Fruit fly (Drosophila melanogaster): ENCODE measurements around the gene CG11885.

Gene CG11885

DNA sequence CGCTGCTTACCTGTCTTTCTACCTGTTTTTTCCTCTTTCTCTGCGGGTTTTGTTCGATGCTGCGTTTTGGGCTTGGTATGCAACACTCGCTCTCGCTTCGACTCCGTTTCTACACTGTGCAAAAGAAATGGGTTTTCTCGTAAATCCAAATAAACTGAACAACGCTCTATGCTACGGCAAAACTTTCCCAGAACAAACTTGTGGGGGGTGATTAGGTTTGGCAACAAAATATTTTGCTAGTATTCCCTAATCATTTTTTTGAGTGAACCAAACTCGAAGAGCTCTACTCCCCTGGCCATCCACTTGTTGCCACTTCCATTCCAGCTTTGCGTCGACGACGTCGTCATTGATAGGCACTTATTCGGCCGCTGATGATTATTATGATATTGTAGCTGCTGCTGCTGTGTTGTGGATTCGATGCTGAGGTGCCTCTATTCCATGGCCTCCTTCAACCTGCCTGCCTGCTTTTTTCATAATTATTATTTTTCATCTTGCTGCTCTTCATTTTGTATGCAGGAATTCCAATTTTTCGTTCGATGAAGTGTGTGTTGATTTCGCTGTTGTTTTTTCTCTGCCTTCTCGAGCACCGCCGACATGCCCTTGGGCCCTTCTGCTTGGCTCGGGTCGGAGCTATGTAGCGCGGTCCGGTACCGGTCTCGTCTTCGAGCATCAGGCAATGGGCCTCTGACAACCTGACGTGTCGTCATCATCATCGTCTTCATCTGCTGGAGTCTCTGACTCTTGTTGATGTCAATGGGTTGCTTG is 20.9 kb upstream of the CG11885 start (continued):
- TF ChIP-seq CG13775 (GFP tag; optimal IDR thresholded peaks at IDR 0.05) (peak; percentile 59), fru (optimal IDR thresholded peaks at IDR 0.05) (no peak), lilli (GFP tag; optimal IDR thresholded peaks at IDR 0.05) (peak; percentile 74), stwl (tag; optimal IDR thresholded peaks at IDR 0.05) (peak; percentile 23), CG17186 (GFP tag; optimal IDR thresholded peaks at IDR 0.05) (peak; percentile 42), hth (optimal IDR thresholded peaks at IDR 0.05) (no peak), Ssrp (tag; optimal IDR thresholded peaks at IDR 0.05) (peak; percentile 76), CG10321 (GFP tag; IDR thresholded peaks at IDR 0.05) (no peak; the same call in 1 of the 2 replicates), CG31365 (tag; optimal IDR thresholded peaks at IDR 0.05) (peak; percentile 48), CG14860 (GFP tag; IDR thresholded peaks at IDR 0.05; ENCODE audit: partially characterized antibody) (no peak), lab (GFP tag; optimal IDR thresholded peaks at IDR 0.05) (peak; percentile 65), CG11398 (GFP tag; optimal IDR thresholded peaks at IDR 0.05) (peak; percentile 64), grau (tag; optimal IDR thresholded peaks at IDR 0.05) (peak; percentile 76), Abd-B (GFP tag; optimal IDR thresholded peaks at IDR 0.05) (no peak), CG6683 (GFP tag; optimal IDR thresholded peaks at IDR 0.05) (no peak), nau (GFP tag; optimal IDR thresholded peaks at IDR 0.05) (no peak), twi (tag; optimal IDR thresholded peaks at IDR 0.05) (no peak), Optix (GFP tag; IDR thresholded peaks at IDR 0.05) (peak; percentile 92), B-H1 (GFP tag; IDR thresholded peaks at IDR 0.05) (peak; percentile 64; the same call in 2 of the 3 replicates), CG16815 (GFP tag; optimal IDR thresholded peaks at IDR 0.05) (peak; percentile 78), vfl (GFP tag; optimal IDR thresholded peaks at IDR 0.05) (peak; percentile 54), CG13123 (GFP tag; optimal IDR thresholded peaks at IDR 0.05) (peak; percentile 63), stc (GFP tag; IDR thresholded peaks at IDR 0.05) (peak; percentile 86), CG16779 (GFP tag; IDR thresholded peaks at IDR 0.05) (0 out of 2 replicates have a peak, but pooled peaks have one; percentile 39), bbx (GFP tag; IDR thresholded peaks at IDR 0.05; ENCODE audit: partially characterized antibody) (no peak), CG1529 (GFP tag; optimal IDR thresholded peaks at IDR 0.05) (peak; percentile 81), Pdp1 (GFP tag; optimal IDR thresholded peaks at IDR 0.05) (peak; percentile 71 to 79), CG12769 (tag; optimal IDR thresholded peaks at IDR 0.05) (peak; percentile 80), so (GFP tag; IDR thresholded peaks at IDR 0.05) (peak; percentile 75; the same call in 2 of the 3 replicates), Rfx (GFP tag; IDR thresholded peaks at IDR 0.05) (0 out of 2 replicates have a peak, but pooled peaks have one; percentile 24), CG5953 (GFP tag; IDR thresholded peaks at IDR 0.05) (peak; percentile 92), CG16813 (GFP tag; IDR thresholded peaks at IDR 0.05; ENCODE audit: partially characterized antibody) (no peak), Adf1 (GFP tag; IDR thresholded peaks at IDR 0.05) (no peak), esg (GFP tag; conservative IDR thresholded peaks at IDR 0.05) (peak; percentile 87), sr (GFP tag; IDR thresholded peaks at IDR 0.05) (peak; percentile 81), tio (GFP tag; optimal IDR thresholded peaks at IDR 0.05) (peak; percentile 74), CG7372 (GFP tag; IDR thresholded peaks at IDR 0.05) (peak; percentile 42; the same call in 1 of the 2 replicates), CG10431 (GFP tag; optimal IDR thresholded peaks at IDR 0.05) (no peak), mirr (GFP tag; optimal IDR thresholded peaks at IDR 0.05) (no peak), maf-S (GFP tag; optimal IDR thresholded peaks at IDR 0.05) (peak; percentile 67), dpn (GFP tag; optimal IDR thresholded peaks at IDR 0.05) (peak; percentile 74 to 84), CG6689 (GFP tag; IDR thresholded peaks at IDR 0.05) (peak; percentile 88), nom (GFP tag; optimal IDR thresholded peaks at IDR 0.05) (peak; percentile 91), Ada2b (GFP tag; IDR thresholded peaks at IDR 0.05) (peak; percentile 49), CG5180 (GFP tag; optimal IDR thresholded peaks at IDR 0.05) (peak; percentile 78), CG15601 (tag; optimal IDR thresholded peaks at IDR 0.05) (peak; percentile 83), aop (GFP tag; IDR thresholded peaks at IDR 0.05) (peak; percentile 74), H15 (GFP tag; IDR thresholded peaks at IDR 0.05) (peak; percentile 86), CG6654 (GFP tag; optimal IDR thresholded peaks at IDR 0.05) (peak; percentile 42)

Measured in whole organism, embryonic.